Worm (Caenorhabditis elegans) whole organism, young adult: ENCODE results near the gene srxa-19.

ENCODE experiments used
- B0261.1 ChIP-seq: sonication (generic microtip); optimal IDR thresholded peaks from 2 replicates; lab custom pipeline; 2016; ENCODE audit warnings: mild to moderate bottlenecking, missing genetic modification characterization, moderate library complexity, missing compliant biosample characterization
- F33H1.4 ChIP-seq: fragments of 200-800 bp; sonication (Bioruptor generic); IDR thresholded peaks from 2 replicates; pipeline ENCODE4 v1.3.6; 2022; ENCODE audit warnings: missing genetic modification reagents, missing genetic modification characterization, missing compliant biosample characterization
- F39B2.1 ChIP-seq: fragments of 200-800 bp; sonication (Bioruptor generic); IDR thresholded peaks from 2 replicates; pipeline ENCODE4 v1.3.6; 2022; ENCODE audit warnings: missing genetic modification reagents, missing genetic modification characterization, missing compliant biosample characterization
- akir-1 ChIP-seq: fragments of 200-800 bp; sonication (Bioruptor generic); optimal IDR thresholded peaks from 2 replicates; lab custom pipeline; 2018; ENCODE audit warnings: mild to moderate bottlenecking, missing genetic modification characterization, moderate library complexity, missing compliant biosample characterization
- attf-5 ChIP-seq: fragments of 200-800 bp; sonication (Bioruptor generic); optimal IDR thresholded peaks from 2 replicates; lab custom pipeline; 2018; ENCODE audit warnings: mild to moderate bottlenecking, missing genetic modification characterization, missing compliant biosample characterization
- ceh-40 ChIP-seq: fragments of 200-800 bp; sonication (Bioruptor generic); IDR thresholded peaks from 2 replicates; pipeline ENCODE4 v1.3.6; 2022; ENCODE audit warnings: missing genetic modification characterization, missing compliant biosample characterization
- egl-44 ChIP-seq: fragments of 200-800 bp; sonication (Bioruptor generic); IDR thresholded peaks from 2 replicates; pipeline ENCODE4 v1.3.6; 2022; ENCODE audit warnings: missing genetic modification reagents, missing genetic modification characterization, missing compliant biosample characterization
- hlh-12 ChIP-seq: sonication (generic microtip); optimal IDR thresholded peaks from 2 replicates; lab custom pipeline; 2016; ENCODE audit warnings: missing genetic modification characterization, missing compliant biosample characterization
- hmg-20 ChIP-seq: fragments of 200-800 bp; sonication (Bioruptor generic); IDR thresholded peaks from 2 replicates; pipeline ENCODE4 v1.3.6; 2022; ENCODE audit warnings: missing genetic modification reagents, missing genetic modification characterization, missing compliant biosample characterization
- hrde-1 ChIP-seq: sonication (generic microtip); optimal IDR thresholded peaks from 2 replicates; lab custom pipeline; 2016; ENCODE audit warnings: missing genetic modification characterization, mild to moderate bottlenecking, missing compliant biosample characterization, moderate library complexity, missing genotype, missing genetic modification reagents, borderline replicate concordance
- let-607 ChIP-seq, 2 experiments: fragments of 200-800 bp in 1 of 2; sonication (Bioruptor generic) in 1 of 2; sonication (generic microtip) in 1 of 2; optimal IDR thresholded peaks; 2 replicates each; lab custom pipeline; 2016 to 2018; ENCODE audit warnings: mild to moderate bottlenecking in 2 of 2, missing compliant biosample characterization in 2 of 2, missing genetic modification characterization in 2 of 2, moderate library complexity in 2 of 2, missing genotype in 1 of 2
- lin-54 ChIP-seq: fragments of 200-800 bp; sonication (Bioruptor generic); optimal IDR thresholded peaks from 2 replicates; lab custom pipeline; 2018; ENCODE audit warnings: mild to moderate bottlenecking, missing genetic modification characterization, missing compliant biosample characterization
- madf-10 ChIP-seq: sonication (generic microtip); optimal IDR thresholded peaks from 2 replicates; lab custom pipeline; 2016; ENCODE audit warnings: mild to moderate bottlenecking, missing genetic modification characterization, missing compliant biosample characterization
- madf-3 ChIP-seq: fragments of 200-800 bp; sonication (Bioruptor generic); IDR thresholded peaks from 2 replicates; pipeline ENCODE4 v1.3.6; 2022; ENCODE audit warnings: missing genetic modification reagents, missing genetic modification characterization, missing compliant biosample characterization
- mes-4 ChIP-seq: sonication (generic microtip); optimal IDR thresholded peaks from 2 replicates; lab custom pipeline; 2016; ENCODE audit warnings: missing genotype, missing genetic modification characterization, missing compliant biosample characterization
- mxl-1 ChIP-seq: sonication (generic microtip); optimal IDR thresholded peaks from 2 replicates; lab custom pipeline; 2016; ENCODE audit warnings: missing genetic modification characterization, missing compliant biosample characterization
- nfyb-1 ChIP-seq: fragments of 200-800 bp; sonication (Bioruptor generic); IDR thresholded peaks from 2 replicates; pipeline ENCODE4 v1.3.6; 2022; ENCODE audit warnings: missing genetic modification reagents, missing genetic modification characterization, missing compliant biosample characterization
- nhr-120 ChIP-seq: fragments of 200-800 bp; sonication (Bioruptor generic); IDR thresholded peaks from 2 replicates; pipeline ENCODE4 v1.3.6; 2022; ENCODE audit warnings: missing genetic modification characterization, missing compliant biosample characterization
- pbrm-1 ChIP-seq: fragments of 200-800 bp; sonication (Bioruptor generic); IDR thresholded peaks from 2 replicates; pipeline ENCODE4 v1.3.6; 2022; ENCODE audit warnings: missing genetic modification reagents, missing genetic modification characterization, missing compliant biosample characterization
- sdz-38 ChIP-seq: sonication (generic microtip); optimal IDR thresholded peaks from 2 replicates; lab custom pipeline; 2016; ENCODE audit warnings: missing genotype, missing genetic modification characterization, missing compliant biosample characterization
- unc-130 ChIP-seq: sonication (generic microtip); optimal IDR thresholded peaks from 2 replicates; lab custom pipeline; 2016; ENCODE audit warnings: missing genetic modification reagents, missing genetic modification characterization, missing compliant biosample characterization
- zim-3 ChIP-seq: sonication (generic microtip); optimal IDR thresholded peaks from 2 replicates; lab custom pipeline; 2017; ENCODE audit warnings: mild to moderate bottlenecking, missing genetic modification characterization, moderate library complexity, missing compliant biosample characterization
- ztf-6 ChIP-seq: fragments of 200-800 bp; sonication (Bioruptor generic); IDR thresholded peaks from 2 replicates; pipeline ENCODE4 v1.3.6; 2022; ENCODE audit warnings: missing genetic modification reagents, missing genetic modification characterization, missing compliant biosample characterization

srxa-19 gene

ce11 chrV:10073793-10074192, 48.8 kb downstream of the srxa-19 start, which contains the start of gene F57A8.6:
TSS of gene F57A8.6 (minus strand) at chrV:10073893.
- no peak for TF ChIP-seq unc-130 (GFP tag; lab: Kevin White, UChicago)
- TF ChIP-seq attf-5, result no peak
- no peak for TF ChIP-seq hlh-12
- no peak for TF ChIP-seq hrde-1 (tag; lab: Kevin White, UChicago)
- no peak for TF ChIP-seq egl-44
- no peak for TF ChIP-seq madf-10 (tag; lab: Kevin White, UChicago)
- no peak for TF ChIP-seq B0261.1
- no peak for TF ChIP-seq nhr-120 (GFP tag; lab: Robert Waterston, UW)
- no peak for TF ChIP-seq sdz-38 (tag; lab: Kevin White, UChicago)
- TF ChIP-seq lin-54 (GFP tag; lab: Kevin White, UChicago), result no peak
- no peak for TF ChIP-seq mes-4 (tag; lab: Kevin White, UChicago)
- TF ChIP-seq let-607 (tag; optimal IDR thresholded peaks at IDR 0.05; lab: Kevin White, UChicago), result no peak
- no peak for TF ChIP-seq F39B2.1 (GFP tag; lab: Robert Waterston, UW)
- no peak for TF ChIP-seq zim-3 (tag; lab: Kevin White, UChicago)
- TF ChIP-seq ceh-40 (GFP tag; lab: Robert Waterston, UW), result no peak
- TF ChIP-seq akir-1 (GFP tag; lab: Kevin White, UChicago), result no peak
- no peak for TF ChIP-seq hmg-20 (GFP tag; lab: Robert Waterston, UW)
- TF ChIP-seq pbrm-1 (GFP tag; lab: Robert Waterston, UW), result no peak
- TF ChIP-seq madf-3, result no peak
- TF ChIP-seq ztf-6 (GFP tag; lab: Robert Waterston, UW), result no peak

ce11 chrV:10072721-10073120, 49.8 kb downstream of the srxa-19 start:
- TF ChIP-seq F33H1.4 (GFP tag; lab: Robert Waterston, UW) (no peak), nfyb-1 (GFP tag; lab: Robert Waterston, UW) (no peak), mxl-1 (tag; lab: Kevin White, UChicago) (no peak)
